Fruit fly (Drosophila melanogaster) whole organism, pupa: ENCODE measurements around the gene NijB.

ENCODE experiments used
- CG12605 ChIP-seq: fragments of 200-800 bp; sonication (Bioruptor generic); IDR thresholded peaks from 2 replicates; pipeline ENCODE4 v1.3.6; 2022; ENCODE audit warnings: missing biosample characterization, missing genetic modification characterization
- CG17806 ChIP-seq: fragments of 200-800 bp; sonication (Bioruptor generic); optimal IDR thresholded peaks from 2 replicates; lab custom pipeline; 2018; ENCODE audit warnings: missing biosample characterization, mild to moderate bottlenecking, missing genetic modification characterization, moderate library complexity
- CG32121 ChIP-seq: fragments of 200-800 bp; sonication (Bioruptor generic); IDR thresholded peaks from 2 replicates; pipeline ENCODE4 v1.3.6; 2022; ENCODE audit warnings: missing biosample characterization, missing genetic modification characterization
- Ets98B ChIP-seq: fragments of 200-800 bp; sonication (Bioruptor generic); IDR thresholded peaks from 2 replicates; pipeline ENCODE4 v1.3.6; 2022; ENCODE audit warnings: missing biosample characterization, missing genetic modification characterization
- Pif1B ChIP-seq: fragments of 200-800 bp; sonication (Bioruptor generic); optimal IDR thresholded peaks from 3 replicates; lab custom pipeline; 2016; ENCODE audit warnings: missing biosample characterization, missing genetic modification characterization
- rn ChIP-seq: fragments of 200-800 bp; sonication (Bioruptor generic); IDR thresholded peaks from 2 replicates; pipeline ENCODE4 v1.3.6; 2022; ENCODE audit warnings: missing biosample characterization, missing genetic modification characterization

DNA sequence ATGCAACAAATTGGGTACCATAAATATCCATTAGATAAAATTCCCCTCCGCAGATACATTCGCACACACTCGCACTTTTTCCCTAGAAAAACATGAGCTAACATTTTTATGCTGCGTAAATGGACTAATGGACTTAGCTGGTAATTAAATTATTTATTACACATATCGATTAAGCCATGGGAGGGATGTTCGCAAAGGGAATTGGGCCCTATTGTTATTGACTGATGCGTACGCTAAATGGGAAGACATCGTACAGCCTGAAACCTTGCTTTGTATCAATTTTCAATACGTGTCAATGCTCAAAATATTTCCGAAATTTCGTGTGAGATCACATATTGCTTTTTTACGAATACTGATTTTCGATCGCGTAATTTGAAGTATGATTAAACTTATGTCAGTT lies 32.6 kb downstream of the NijB start, which contains the start of gene CG43049:
- TF ChIP-seq Pif1B = no peak
- TF ChIP-seq CG17806 = no peak
- TF ChIP-seq rn (GFP tag; lab: Robert Waterston, UW) = no peak
- no peak for TF ChIP-seq Ets98B
- TF ChIP-seq CG12605 (GFP tag; lab: Robert Waterston, UW) = no peak
- TF ChIP-seq CG32121 = no peak
